Worm (Caenorhabditis elegans) whole organism, L4/young adult: ENCODE results near the gene toca-1.

ENCODE experiments used
- W03F9.2 ChIP-seq: fragments of 150-350 bp; optimal IDR thresholded peaks from 2 replicates; lab custom pipeline; 2014; ENCODE audit warnings: missing biosample characterization, missing genetic modification characterization
- dao-5 ChIP-seq: sonication (generic microtip); optimal IDR thresholded peaks from 2 replicates; lab custom pipeline; 2016; ENCODE audit warnings: missing genotype, missing genetic modification characterization, moderate library complexity, missing compliant biosample characterization
- him-1 ChIP-seq: sonication (generic microtip); optimal IDR thresholded peaks from 2 replicates; lab custom pipeline; 2016; ENCODE audit warnings: missing genotype, missing genetic modification reagents, missing genetic modification characterization, missing compliant biosample characterization

DNA sequence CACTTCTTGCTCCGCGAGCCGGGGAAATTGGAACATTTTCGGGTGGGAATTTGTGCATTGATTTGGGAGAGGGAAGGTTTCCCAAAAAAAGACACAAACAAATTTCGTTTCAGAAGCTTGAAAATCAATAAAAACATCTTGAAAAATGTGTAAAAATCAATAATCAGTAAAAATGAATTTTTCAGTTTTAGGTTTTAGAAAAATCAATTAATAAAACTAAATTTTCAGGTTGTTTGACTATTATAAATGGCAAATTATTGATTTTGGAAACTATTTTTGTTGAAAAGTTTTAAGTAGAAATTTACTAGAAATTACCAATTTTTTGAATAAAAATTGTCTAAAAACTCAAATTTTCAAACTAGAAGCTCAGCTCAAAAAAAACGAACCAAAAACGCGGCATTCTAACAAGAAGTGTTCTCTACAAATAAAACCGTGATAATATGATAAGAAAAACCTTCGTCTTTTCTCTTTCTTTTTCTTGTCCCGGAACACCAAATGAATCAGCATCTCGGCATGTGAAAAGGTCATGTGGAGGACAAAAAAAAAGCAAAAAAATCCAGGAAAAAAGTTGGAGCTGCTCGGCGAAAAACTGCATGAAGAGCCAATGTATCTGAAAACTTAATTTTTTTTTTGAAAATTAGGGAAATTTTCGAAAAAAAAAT lies 4.4 kb upstream of the toca-1 start:
- TF ChIP-seq him-1 (no peak), W03F9.2 (tag; lab: Kevin White, UChicago) (no peak), dao-5 (tag; lab: Kevin White, UChicago) (no peak)
